Fruit fly (Drosophila melanogaster) whole organism, adult: ENCODE data around the gene Muc30E.

Experiments used
- Crg-1 ChIP-seq: fragments of 200-800 bp; sonication (Bioruptor generic); optimal IDR thresholded peaks from 2 replicates; lab custom pipeline; 2016; ENCODE audit warnings: missing biosample characterization, missing genetic modification characterization
- bab1 ChIP-seq: fragments of 200-800 bp; sonication (Bioruptor generic); optimal IDR thresholded peaks from 3 replicates; lab custom pipeline; 2019; ENCODE audit warnings: missing biosample characterization, mild to moderate bottlenecking, missing genetic modification characterization, moderate library complexity
- toe ChIP-seq: fragments of 200-800 bp; sonication (Bioruptor generic); optimal IDR thresholded peaks from 2 replicates; lab custom pipeline; 2016; ENCODE audit warnings: missing biosample characterization, missing genetic modification characterization

DNA sequence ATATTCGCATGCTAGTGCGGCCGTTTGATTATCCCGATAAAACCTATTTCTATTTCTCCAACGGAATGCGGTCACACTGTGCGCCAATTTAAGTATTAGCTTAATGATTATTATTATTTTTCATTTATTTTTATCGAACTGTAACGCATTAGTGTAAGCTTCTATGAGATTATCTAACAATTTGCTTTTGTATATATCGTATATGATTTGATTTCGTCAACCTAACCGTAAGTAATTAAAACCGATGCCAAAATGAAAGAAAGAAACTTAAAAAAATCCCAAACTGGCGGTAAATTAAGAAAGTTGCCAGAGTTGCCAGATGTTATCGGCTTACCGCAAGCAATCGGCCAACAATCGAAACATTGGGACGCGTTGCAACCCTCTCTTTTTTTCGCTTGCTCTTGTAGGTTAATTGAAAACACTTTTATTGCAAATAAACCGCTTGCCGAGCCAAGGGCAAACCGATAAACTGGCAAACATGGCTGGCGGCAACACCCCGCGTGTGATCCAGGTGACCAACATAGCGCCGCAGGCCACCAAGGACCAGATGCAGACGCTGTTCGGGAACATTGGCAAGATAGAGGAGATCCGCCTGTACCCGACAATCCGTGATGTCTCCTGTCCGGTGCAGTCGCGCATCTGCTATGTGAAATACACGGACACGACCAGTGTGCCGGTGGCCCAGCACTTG is 9.8 kb upstream of the Muc30E start, which contains the start of the genes Etl1 and Srp54:
- no peak for TF ChIP-seq bab1
- TF ChIP-seq toe, result no peak
- no peak for TF ChIP-seq Crg-1 (GFP tag; lab: Kevin White, UChicago)
